Worm (Caenorhabditis elegans) whole organism, late embryonic: ENCODE measurements around the gene C11D2.4.

Experiments used
- ceh-2 ChIP-seq: sonication (generic microtip); optimal IDR thresholded peaks from 2 replicates; lab custom pipeline; 2016; ENCODE audit warnings: missing genotype, missing genetic modification characterization, missing compliant biosample characterization
- ceh-9 ChIP-seq: sonication (generic microtip); optimal IDR thresholded peaks from 2 replicates; lab custom pipeline; 2016; ENCODE audit warnings: mild to moderate bottlenecking, missing genetic modification characterization, inconsistent platforms, missing compliant biosample characterization
- hlh-15 ChIP-seq: sonication (generic microtip); optimal IDR thresholded peaks from 2 replicates; lab custom pipeline; 2016; ENCODE audit warnings: missing genetic modification characterization, missing compliant biosample characterization
- nhr-232 ChIP-seq: sonication (generic microtip); optimal IDR thresholded peaks from 2 replicates; lab custom pipeline; 2016; ENCODE audit warnings: missing genetic modification characterization, missing compliant biosample characterization
- pax-1 ChIP-seq: fragments of 150-350 bp; optimal IDR thresholded peaks from 2 replicates; lab custom pipeline; 2014; ENCODE audit warnings: missing biosample characterization, missing genetic modification characterization
- pha-4 ChIP-seq: fragments of 150-350 bp; optimal IDR thresholded peaks from 2 replicates; lab custom pipeline; 2018; ENCODE audit warnings: missing biosample characterization, missing genetic modification reagents, missing genetic modification characterization
- unc-86 ChIP-seq: sonication (generic microtip); optimal IDR thresholded peaks from 2 replicates; lab custom pipeline; 2016; ENCODE audit warnings: missing genetic modification characterization, missing compliant biosample characterization

ce11 chrIV:6155296-6155695 lies 1.5 kb downstream of the C11D2.4 start, which contains the start of gene C11D2.7:
- no peak for TF ChIP-seq ceh-9
- TF ChIP-seq nhr-232 (tag; lab: Kevin White, UChicago), result no peak
- no peak for TF ChIP-seq pax-1 (tag; lab: Kevin White, UChicago)
- no peak for TF ChIP-seq pha-4
- no peak for TF ChIP-seq ceh-2 (tag; lab: Kevin White, UChicago)
- no peak for TF ChIP-seq hlh-15 (tag; lab: Kevin White, UChicago)
- TF ChIP-seq unc-86 (tag; lab: Kevin White, UChicago), result no peak
